Fruit fly (Drosophila melanogaster) S2 (cell line): Measurements from ENCODE around the gene t-cup.

ENCODE experiments used
- CG8478 ChIP-seq: fragments of >200 bp; optimal IDR thresholded peaks from 2 replicates; lab custom pipeline; 2018
- CTCF ChIP-seq, 2 experiments: fragments of >200 bp; optimal IDR thresholded peaks; 2 replicates each; lab custom pipeline; 2018

DNA sequence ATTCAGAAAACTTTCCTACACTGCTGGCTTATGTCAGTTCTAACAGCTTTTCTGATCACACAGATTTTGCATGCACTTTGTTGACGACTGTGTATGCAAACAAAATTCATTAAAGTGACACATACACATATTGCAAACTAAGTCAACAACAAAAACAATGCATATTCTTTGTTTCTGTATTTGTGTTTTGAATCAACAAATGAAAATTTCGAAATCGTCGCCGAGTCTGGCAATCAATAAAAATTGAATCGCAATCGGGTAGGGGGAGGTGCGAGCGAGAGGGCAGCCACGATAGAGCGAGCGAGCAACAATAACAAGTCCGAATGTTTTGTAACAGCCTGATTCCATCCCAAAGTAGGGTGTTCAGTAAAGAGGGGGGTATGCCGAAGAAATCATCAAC, 34.1 kb downstream of the t-cup start:
- no peak for TF ChIP-seq CG8478 (lab: Kevin White, UChicago)
- no peak for TF ChIP-seq CTCF (optimal IDR thresholded peaks at IDR 0.05; lab: Kevin White, UChicago)
